Fruit fly (Drosophila melanogaster) whole organism, embryonic: Measurements from ENCODE around the gene CG4957.
A peak's percentile ranks its signal among the peaks of the same experiment; 100 is the strongest.

Experiments used
- Ada2b ChIP-seq: fragments of 200-800 bp; sonication (Bioruptor generic); IDR thresholded peaks from 2 replicates; pipeline ENCODE4 v1.3.6; 2022; ENCODE audit warnings: missing biosample characterization, missing genetic modification characterization
- Bgb ChIP-seq: fragments of 200-800 bp; sonication (Bioruptor generic); IDR thresholded peaks from 2 replicates; pipeline ENCODE4 v1.3.6; 2022; ENCODE audit warnings: missing biosample characterization, missing genetic modification characterization; ENCODE audit not compliant: partially characterized antibody
- CG11696 ChIP-seq: fragments of 200-800 bp; sonication (Bioruptor generic); IDR thresholded peaks from 2 replicates; pipeline ENCODE4 v1.3.6; 2022; ENCODE audit warnings: missing biosample characterization, missing genetic modification characterization
- CG13894 ChIP-seq: fragments of 200-800 bp; sonication (Bioruptor generic); optimal IDR thresholded peaks from 3 replicates; lab custom pipeline; 2018; ENCODE audit warnings: missing biosample characterization, mild to moderate bottlenecking, missing genetic modification characterization, moderate library complexity
- CG14965 ChIP-seq: fragments of 200-800 bp; sonication (Bioruptor generic); optimal IDR thresholded peaks from 2 replicates; lab custom pipeline; 2016; ENCODE audit warnings: missing biosample characterization, missing genetic modification characterization, borderline replicate concordance
- CG15696 ChIP-seq: fragments of 200-800 bp; sonication (Bioruptor generic); optimal IDR thresholded peaks from 2 replicates; lab custom pipeline; 2019; ENCODE audit warnings: missing biosample characterization, mild to moderate bottlenecking, missing genetic modification characterization, moderate library complexity
- CG16813 ChIP-seq: fragments of 200-800 bp; sonication (Bioruptor generic); IDR thresholded peaks from 3 replicates; pipeline ENCODE4 v1.3.6; 2022; ENCODE audit warnings: missing biosample characterization, missing genetic modification characterization; ENCODE audit not compliant: partially characterized antibody
- CG17829 ChIP-seq: fragments of 200-800 bp; optimal IDR thresholded peaks from 2 replicates; lab custom pipeline; 2019; ENCODE audit warnings: missing biosample characterization, mild to moderate bottlenecking, missing genetic modification characterization, moderate library complexity
- CG2129 ChIP-seq: fragments of 200-800 bp; sonication (Bioruptor generic); IDR thresholded peaks from 2 replicates; pipeline ENCODE4 v1.3.6; 2022; ENCODE audit warnings: missing biosample characterization, missing genetic modification characterization; ENCODE audit not compliant: partially characterized antibody
- CG3065 ChIP-seq: fragments of 200-800 bp; sonication (Bioruptor generic); optimal IDR thresholded peaks from 2 replicates; lab custom pipeline; 2016; ENCODE audit warnings: missing biosample characterization, missing genetic modification characterization
- CG31388 ChIP-seq: fragments of 200-800 bp; sonication (Bioruptor generic); optimal IDR thresholded peaks from 2 replicates; lab custom pipeline; 2016; ENCODE audit warnings: missing biosample characterization, missing genetic modification characterization
- CG32532 ChIP-seq: fragments of 200-800 bp; sonication (Bioruptor generic); IDR thresholded peaks from 2 replicates; pipeline ENCODE4 v1.3.6; 2022; ENCODE audit warnings: missing biosample characterization, missing genetic modification characterization
- CG34376 ChIP-seq: fragments of 200-800 bp; sonication (Bioruptor generic); optimal IDR thresholded peaks from 2 replicates; lab custom pipeline; 2018; ENCODE audit warnings: missing biosample characterization, mild to moderate bottlenecking, missing genetic modification characterization
- CG5180 ChIP-seq: fragments of 200-800 bp; sonication (Bioruptor generic); optimal IDR thresholded peaks from 3 replicates; lab custom pipeline; 2017; ENCODE audit warnings: missing biosample characterization, missing genetic modification characterization, mild to moderate bottlenecking, moderate library complexity, missing genetic modification reagents
- CG5245 ChIP-seq: fragments of 200-800 bp; sonication (Bioruptor generic); optimal IDR thresholded peaks from 3 replicates; lab custom pipeline; 2016; ENCODE audit warnings: missing biosample characterization, missing genetic modification characterization
- CG6175 ChIP-seq: fragments of 200-800 bp; sonication (Bioruptor generic); IDR thresholded peaks from 3 replicates; pipeline ENCODE4 v1.3.6; 2022; ENCODE audit warnings: missing biosample characterization, missing genetic modification characterization
- CG6689 ChIP-seq: fragments of 200-800 bp; sonication (Bioruptor generic); IDR thresholded peaks from 2 replicates; pipeline ENCODE4 v1.3.6; 2022; ENCODE audit warnings: missing biosample characterization, missing genetic modification characterization
- CG6813 ChIP-seq: fragments of 200-800 bp; sonication (Bioruptor generic); optimal IDR thresholded peaks from 2 replicates; lab custom pipeline; 2017; ENCODE audit warnings: missing biosample characterization, missing genetic modification characterization, mild to moderate bottlenecking, moderate library complexity, missing genetic modification reagents
- CG7556 ChIP-seq: fragments of 200-800 bp; sonication (Bioruptor generic); optimal IDR thresholded peaks from 2 replicates; lab custom pipeline; 2017; ENCODE audit warnings: missing biosample characterization, mild to moderate bottlenecking, missing genetic modification characterization
- CG9609 ChIP-seq: fragments of 200-800 bp; sonication (Bioruptor generic); optimal IDR thresholded peaks from 3 replicates; lab custom pipeline; 2016; ENCODE audit warnings: missing biosample characterization, missing genetic modification characterization
- Ets97D ChIP-seq: fragments of 200-800 bp; sonication (Bioruptor generic); optimal IDR thresholded peaks from 3 replicates; lab custom pipeline; 2016; ENCODE audit warnings: missing biosample characterization, missing genetic modification characterization
- Fer3 ChIP-seq: fragments of 200-800 bp; sonication (Bioruptor generic); optimal IDR thresholded peaks from 2 replicates; lab custom pipeline; 2018; ENCODE audit warnings: missing biosample characterization, mild to moderate bottlenecking, missing genetic modification characterization, moderate library complexity
- HHEX ChIP-seq: fragments of 200-800 bp; sonication (Bioruptor generic); optimal IDR thresholded peaks from 3 replicates; lab custom pipeline; 2017; ENCODE audit warnings: missing biosample characterization, mild to moderate bottlenecking, missing genetic modification characterization, missing genetic modification reagents
- Lhr ChIP-seq: fragments of 200-800 bp; sonication (Bioruptor generic); optimal IDR thresholded peaks from 3 replicates; lab custom pipeline; 2017; ENCODE audit warnings: mild to moderate bottlenecking, missing biosample characterization, missing genetic modification reagents, missing genetic modification characterization
- Lpt ChIP-seq: fragments of >200 bp; optimal IDR thresholded peaks from 2 replicates; lab custom pipeline; 2018; ENCODE audit warnings: missing biosample characterization, missing genetic modification characterization
- Max ChIP-seq: fragments of 200-800 bp; sonication (Bioruptor generic); optimal IDR thresholded peaks from 2 replicates; lab custom pipeline; 2016; ENCODE audit warnings: missing biosample characterization, mild to moderate bottlenecking, missing genetic modification characterization
- NC2β ChIP-seq: fragments of 200-800 bp; sonication (Bioruptor generic); optimal IDR thresholded peaks from 2 replicates; lab custom pipeline; 2016; ENCODE audit warnings: missing biosample characterization, missing genetic modification characterization
- NK7.1 ChIP-seq: fragments of 200-800 bp; sonication (Bioruptor generic); optimal IDR thresholded peaks from 3 replicates; lab custom pipeline; 2016; ENCODE audit warnings: missing biosample characterization, missing genetic modification characterization
- Oaz ChIP-seq: fragments of 200-800 bp; sonication (Bioruptor generic); IDR thresholded peaks from 2 replicates; pipeline ENCODE4 v1.3.6; 2022; ENCODE audit warnings: missing biosample characterization, missing genetic modification characterization
- Side ChIP-seq: fragments of 200-800 bp; sonication (Bioruptor generic); optimal IDR thresholded peaks from 2 replicates; lab custom pipeline; 2016; ENCODE audit warnings: missing biosample characterization, missing genetic modification characterization
- Sry-δ ChIP-seq: fragments of 200-800 bp; sonication (Bioruptor generic); optimal IDR thresholded peaks from 2 replicates; lab custom pipeline; 2016; ENCODE audit warnings: missing biosample characterization, missing genetic modification characterization
- bigmax ChIP-seq: fragments of 200-800 bp; sonication (Bioruptor generic); optimal IDR thresholded peaks from 2 replicates; lab custom pipeline; 2018; ENCODE audit warnings: missing biosample characterization, mild to moderate bottlenecking, missing genetic modification characterization
- br ChIP-seq: fragments of >200 bp; optimal IDR thresholded peaks from 2 replicates; lab custom pipeline; 2017
- cas ChIP-seq: fragments of 200-800 bp; sonication (Bioruptor generic); IDR thresholded peaks from 2 replicates; pipeline ENCODE4 v1.3.6; 2022; ENCODE audit warnings: missing biosample characterization, missing genetic modification characterization
- dysf ChIP-seq: fragments of 200-800 bp; sonication (Bioruptor generic); IDR thresholded peaks from 3 replicates; pipeline ENCODE4 v1.3.6; 2022; ENCODE audit warnings: missing biosample characterization, missing genetic modification characterization
- esg ChIP-seq: fragments of 200-800 bp; sonication (Bioruptor generic); conservative IDR thresholded peaks from 2 replicates; pipeline ENCODE4 v1.3.6; 2022; ENCODE audit warnings: missing biosample characterization, missing genetic modification characterization
- fd102C ChIP-seq: fragments of 200-800 bp; sonication (Bioruptor generic); optimal IDR thresholded peaks from 2 replicates; lab custom pipeline; 2018; ENCODE audit warnings: missing biosample characterization, mild to moderate bottlenecking, missing genetic modification characterization, moderate library complexity
- her ChIP-seq: fragments of 200-800 bp; sonication (Bioruptor generic); optimal IDR thresholded peaks from 2 replicates; lab custom pipeline; 2016; ENCODE audit warnings: missing biosample characterization, missing genetic modification characterization
- jigr1 ChIP-seq: fragments of 200-800 bp; sonication (Bioruptor generic); IDR thresholded peaks from 3 replicates; pipeline ENCODE4 v1.3.6; 2022; ENCODE audit warnings: missing biosample characterization, missing genetic modification characterization
- lmd ChIP-seq: fragments of 200-800 bp; sonication (Bioruptor generic); IDR thresholded peaks from 2 replicates; pipeline ENCODE4 v1.3.6; 2022; ENCODE audit warnings: missing biosample characterization, missing genetic modification characterization
- nau ChIP-seq: fragments of 200-800 bp; sonication (Bioruptor generic); optimal IDR thresholded peaks from 3 replicates; lab custom pipeline; 2017; ENCODE audit warnings: missing biosample characterization, mild to moderate bottlenecking, missing genetic modification characterization, missing genetic modification reagents
- nerfin-2 ChIP-seq: fragments of 200-800 bp; sonication (Bioruptor generic); IDR thresholded peaks from 2 replicates; pipeline ENCODE4 v1.3.6; 2022; ENCODE audit warnings: missing biosample characterization, missing genetic modification characterization; ENCODE audit not compliant: partially characterized antibody
- nom ChIP-seq: fragments of 200-800 bp; sonication (Bioruptor generic); optimal IDR thresholded peaks from 2 replicates; lab custom pipeline; 2017; ENCODE audit warnings: missing biosample characterization, missing genetic modification characterization, mild to moderate bottlenecking, moderate library complexity, missing genetic modification reagents
- psq ChIP-seq: fragments of 200-800 bp; sonication (Bioruptor generic); optimal IDR thresholded peaks from 2 replicates; lab custom pipeline; 2017; ENCODE audit warnings: missing biosample characterization, missing genetic modification characterization
- pum ChIP-seq: fragments of 200-800 bp; sonication (Bioruptor generic); optimal IDR thresholded peaks from 2 replicates; lab custom pipeline; 2016; ENCODE audit warnings: missing biosample characterization, missing genetic modification characterization
- repo ChIP-seq: fragments of 200-800 bp; sonication (Bioruptor generic); optimal IDR thresholded peaks from 2 replicates; lab custom pipeline; 2016; ENCODE audit warnings: missing biosample characterization, missing genetic modification characterization
- sd ChIP-seq: fragments of 200-800 bp; sonication (Bioruptor generic); optimal IDR thresholded peaks from 3 replicates; lab custom pipeline; 2018; ENCODE audit warnings: missing biosample characterization, mild to moderate bottlenecking, missing genetic modification characterization, moderate library complexity
- tio ChIP-seq: fragments of 200-800 bp; sonication (Bioruptor generic); optimal IDR thresholded peaks from 2 replicates; lab custom pipeline; 2017; ENCODE audit warnings: missing biosample characterization, missing genetic modification characterization, inconsistent platforms
- ttk ChIP-seq: fragments of 200-800 bp; sonication (Bioruptor generic); IDR thresholded peaks from 2 replicates; pipeline ENCODE4 v2.1.2; 2022; ENCODE audit warnings: missing biosample characterization, missing genetic modification characterization
- usp ChIP-seq: fragments of >200 bp; optimal IDR thresholded peaks from 2 replicates; lab custom pipeline; 2017; ENCODE audit warnings: missing biosample characterization, missing genetic modification characterization

Gene CG4957

DNA sequence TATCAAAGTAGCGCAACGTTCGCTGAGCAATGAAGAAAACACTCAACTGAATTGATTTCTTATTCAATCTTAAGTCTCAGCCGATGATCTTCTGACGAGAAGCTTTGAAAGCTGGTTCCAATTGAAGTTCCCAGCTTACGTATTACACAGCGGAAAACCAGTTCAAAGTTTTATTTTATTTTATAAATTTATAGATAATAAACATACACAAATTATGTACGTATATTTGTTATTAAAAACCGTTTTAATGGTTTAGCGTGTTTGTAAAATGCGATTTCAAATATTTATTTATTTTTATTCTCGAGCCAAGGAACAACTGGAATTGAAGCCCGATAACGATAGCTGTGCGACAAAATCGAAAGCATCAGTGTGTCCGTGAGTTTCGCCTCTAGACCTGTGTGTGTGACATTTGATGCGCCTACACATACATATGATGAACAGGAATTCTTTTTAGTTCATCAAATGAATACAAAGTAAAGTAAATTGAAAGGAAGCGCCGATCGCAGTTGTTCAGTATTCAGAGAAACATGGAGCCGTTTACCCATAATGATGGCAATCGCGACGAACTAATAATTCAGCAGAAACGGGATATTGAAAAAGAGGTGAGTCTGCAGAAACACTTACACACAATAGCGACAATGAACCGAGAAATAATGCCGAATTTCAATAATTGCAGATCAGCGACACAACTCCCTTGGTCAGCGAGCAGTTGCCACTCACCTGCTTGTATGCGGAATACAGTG, 38.0 kb downstream of the CG4957 start, which contains the start of the genes CG5390 and CG4968 (continued):
- peak; percentile 76 for TF ChIP-seq Sry-δ (GFP tag; lab: Kevin White, UChicago)
- TF ChIP-seq Max (GFP tag; lab: Kevin White, UChicago): peak; percentile 50
- peak; percentile 31; the same call in 1 of the 2 replicates for TF ChIP-seq Bgb (GFP tag; lab: Robert Waterston, UW)
- no peak for TF ChIP-seq nerfin-2 (GFP tag; lab: Robert Waterston, UW)
- no peak for TF ChIP-seq fd102C
- TF ChIP-seq her (GFP tag; lab: Kevin White, UChicago): no peak
- peak; percentile 30 for TF ChIP-seq psq
- TF ChIP-seq CG6813 (GFP tag; lab: Kevin White, UChicago): no peak
- TF ChIP-seq CG32532 (GFP tag; lab: Robert Waterston, UW): peak; percentile 78
- no peak for TF ChIP-seq NC2β (GFP tag; lab: Kevin White, UChicago)
- no peak for TF ChIP-seq CG9609 (GFP tag; lab: Kevin White, UChicago)
- TF ChIP-seq CG13894 (tag; lab: Kevin White, UChicago): peak; percentile 88
- TF ChIP-seq Fer3 (tag; lab: Kevin White, UChicago): peak; percentile 77
- TF ChIP-seq CG5180 (GFP tag; lab: Kevin White, UChicago): no peak
- TF ChIP-seq CG34376 (GFP tag; lab: Kevin White, UChicago): peak; percentile 37
- TF ChIP-seq CG3065: no peak
- no peak for TF ChIP-seq CG11696 (GFP tag; lab: Robert Waterston, UW)
- no peak for TF ChIP-seq CG2129 (GFP tag; lab: Robert Waterston, UW)
- TF ChIP-seq Ets97D (GFP tag; lab: Kevin White, UChicago): peak; percentile 77
- no peak for TF ChIP-seq Oaz
- TF ChIP-seq tio (GFP tag; lab: Kevin White, UChicago): peak; percentile 22
- TF ChIP-seq CG5245 (GFP tag; lab: Kevin White, UChicago): no peak
- TF ChIP-seq HHEX (GFP tag; lab: Kevin White, UChicago): peak; percentile 65
- peak; percentile 63 for TF ChIP-seq Lhr (GFP tag; lab: Kevin White, UChicago)
- no peak for TF ChIP-seq usp (GFP tag; lab: Kevin White, UChicago)
- TF ChIP-seq nom: peak; percentile 54
- TF ChIP-seq lmd: peak; percentile 66
- TF ChIP-seq CG7556 (GFP tag; lab: Kevin White, UChicago): peak; percentile 71
- TF ChIP-seq CG6175: no peak
- TF ChIP-seq CG14965 (GFP tag; lab: Kevin White, UChicago): no peak
- TF ChIP-seq Lpt (GFP tag; lab: Kevin White, UChicago): no peak
- no peak for TF ChIP-seq jigr1 (GFP tag; lab: Robert Waterston, UW)
- TF ChIP-seq bigmax (GFP tag; lab: Kevin White, UChicago): no peak
- peak; percentile 63 for TF ChIP-seq Ada2b (GFP tag; lab: Robert Waterston, UW)
- TF ChIP-seq CG17829: peak; percentile 79
- TF ChIP-seq CG31388: no peak
- peak; percentile 59; the same call in 1 of the 2 replicates for TF ChIP-seq cas (GFP tag; lab: Robert Waterston, UW)
- peak; percentile 32 for TF ChIP-seq CG15696 (tag; lab: Kevin White, UChicago)
- no peak for TF ChIP-seq NK7.1 (GFP tag; lab: Kevin White, UChicago)
- TF ChIP-seq repo (GFP tag; lab: Kevin White, UChicago): no peak
- TF ChIP-seq sd (tag; lab: Kevin White, UChicago): peak; percentile 71
- no peak for TF ChIP-seq CG6689 (GFP tag; lab: Robert Waterston, UW)
- TF ChIP-seq nau (GFP tag; lab: Kevin White, UChicago): peak; percentile 33
- no peak for TF ChIP-seq br
- TF ChIP-seq esg (GFP tag; lab: Robert Waterston, UW): peak; percentile 13; the same call in 1 of the 2 replicates
- TF ChIP-seq CG16813 (GFP tag; lab: Robert Waterston, UW): peak; percentile 32; the same call in 1 of the 3 replicates
- peak; percentile 55; the same call in 1 of the 3 replicates for TF ChIP-seq dysf (GFP tag; lab: Robert Waterston, UW)
- peak; percentile 32; the same call in 1 of the 2 replicates for TF ChIP-seq ttk (GFP tag; lab: Robert Waterston, UW)
- TF ChIP-seq Side (GFP tag; lab: Kevin White, UChicago): peak; percentile 24
- TF ChIP-seq pum (GFP tag; lab: Kevin White, UChicago): no peak
